Fruit fly (Drosophila melanogaster): ENCODE results near the gene CG16888.

CG16888 gene

DNA sequence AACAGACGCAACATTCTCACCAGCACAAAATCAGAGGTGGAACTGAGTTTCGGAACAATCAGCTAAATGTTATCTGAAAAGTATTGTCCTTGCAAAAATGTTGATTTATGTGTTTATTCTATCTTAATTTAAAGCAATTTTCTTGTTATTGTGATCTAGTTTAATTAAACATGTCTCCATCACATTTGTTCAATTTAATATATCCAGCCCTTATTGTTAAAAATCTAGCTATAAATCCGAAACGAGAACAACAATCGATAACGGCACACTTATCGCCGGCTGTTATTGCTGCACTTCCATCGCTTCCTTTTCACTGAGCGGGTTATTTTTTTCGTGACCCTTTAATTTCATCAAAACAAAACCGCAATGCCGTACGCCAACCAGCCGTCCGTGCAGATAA is 20.0 kb upstream of the CG16888 start, which contains the start of the genes GatC, PolG2 and Polr2C (continued):
- TF ChIP-seq run (tag; optimal IDR thresholded peaks at IDR 0.05), result no peak
- TF ChIP-seq CG14050 (GFP tag; IDR thresholded peaks at IDR 0.05), result no peak
- peak; percentile 79 for TF ChIP-seq ssp (GFP tag; IDR thresholded peaks at IDR 0.05)
- no peak for TF ChIP-seq CG13123 (GFP tag; optimal IDR thresholded peaks at IDR 0.05)
- TF ChIP-seq phol (tag; optimal IDR thresholded peaks at IDR 0.05), result peak; percentile 55
- TF ChIP-seq seq (GFP tag; IDR thresholded peaks at IDR 0.05), result peak; percentile 30; the same call in 1 of the 2 replicates
- TF ChIP-seq CG17802 (tag; optimal IDR thresholded peaks at IDR 0.05), result peak; percentile 37
- TF ChIP-seq mld (GFP tag; IDR thresholded peaks at IDR 0.05; ENCODE audit: partially characterized antibody), result peak; percentile 78; the same call in 2 of the 3 replicates
- TF ChIP-seq Atf3 (GFP tag; optimal IDR thresholded peaks at IDR 0.05), result peak; percentile 35
- TF ChIP-seq dmrt99B (tag; optimal IDR thresholded peaks at IDR 0.05), result no peak
- TF ChIP-seq MBD-R2 (GFP tag; IDR thresholded peaks at IDR 0.05), result peak; percentile 82
- TF ChIP-seq D19A (tag; optimal IDR thresholded peaks at IDR 0.05), result no peak
- TF ChIP-seq Xbp1 (GFP tag; optimal IDR thresholded peaks at IDR 0.05), result peak; percentile 31
- TF ChIP-seq disco-r (GFP tag; optimal IDR thresholded peaks at IDR 0.05), result no peak
- TF ChIP-seq CG3995 (GFP tag; optimal IDR thresholded peaks at IDR 0.05), result peak; percentile 42
- no peak for TF ChIP-seq Aef1 (GFP tag; IDR thresholded peaks at IDR 0.05)
- TF ChIP-seq CG4617 (GFP tag; optimal IDR thresholded peaks at IDR 0.05; ENCODE audit: borderline replicate concordance), result peak; percentile 94
- no peak for TF ChIP-seq ftz-f1 (GFP tag; optimal IDR thresholded peaks at IDR 0.05)
- no peak for TF ChIP-seq CG13296 (GFP tag; optimal IDR thresholded peaks at IDR 0.05)
- TF ChIP-seq dysf (GFP tag; IDR thresholded peaks at IDR 0.05), result no peak; the same call in 2 of the 3 replicates
- no peak for TF ChIP-seq sens-2 (GFP tag; IDR thresholded peaks at IDR 0.05)
- peak; percentile 93 for TF ChIP-seq HLH4C (GFP tag; IDR thresholded peaks at IDR 0.05; ENCODE audit: partially characterized antibody)
- TF ChIP-seq E2f2 (GFP tag; IDR thresholded peaks at IDR 0.05), result peak; percentile 74
- no peak for TF ChIP-seq CG10209 (GFP tag; optimal IDR thresholded peaks at IDR 0.05)
- TF ChIP-seq CG9609 (GFP tag; optimal IDR thresholded peaks at IDR 0.05), result peak; percentile 51
- no peak for TF ChIP-seq prd (optimal IDR thresholded peaks at IDR 0.05)
- peak; percentile 47; the same call in 2 of the 3 replicates for TF ChIP-seq prd (GFP tag; IDR thresholded peaks at IDR 0.05)
- TF ChIP-seq CG17612 (GFP tag; IDR thresholded peaks at IDR 0.05), result no peak
- peak; percentile 45 for TF ChIP-seq CG8924 (tag; optimal IDR thresholded peaks at IDR 0.05)
- no peak for TF ChIP-seq Blimp-1 (GFP tag; optimal IDR thresholded peaks at IDR 0.05)
- no peak for TF ChIP-seq CG8478 (optimal IDR thresholded peaks at IDR 0.05)
- no peak for TF ChIP-seq NFAT (GFP tag; IDR thresholded peaks at IDR 0.05)
- TF ChIP-seq CG33557 (GFP tag; optimal IDR thresholded peaks at IDR 0.05), result no peak
- TF ChIP-seq Neu2 (GFP tag; optimal IDR thresholded peaks at IDR 0.05; ENCODE audit: borderline replicate concordance), result no peak
- TF ChIP-seq lmd (GFP tag; IDR thresholded peaks at IDR 0.05), result peak; percentile 41; the same call in 1 of the 2 replicates
- TF ChIP-seq ranshi (GFP tag; IDR thresholded peaks at IDR 0.05), result no peak
- peak; percentile 2 for TF ChIP-seq Max (GFP tag; optimal IDR thresholded peaks at IDR 0.05)
- peak; percentile 82 for TF ChIP-seq vnd (GFP tag; IDR thresholded peaks at IDR 0.05; ENCODE audit: partially characterized antibody)
- no peak for TF ChIP-seq lbe (GFP tag; optimal IDR thresholded peaks at IDR 0.05)
- TF ChIP-seq sna (GFP tag; IDR thresholded peaks at IDR 0.05; ENCODE audit: partially characterized antibody), result peak; percentile 81
- no peak for TF ChIP-seq Mrtf (GFP tag; IDR thresholded peaks at IDR 0.05)
- TF ChIP-seq Antp (GFP tag; optimal IDR thresholded peaks at IDR 0.05), result no peak
- peak; percentile 82 for TF ChIP-seq CG15514 (GFP tag; optimal IDR thresholded peaks at IDR 0.05)
- TF ChIP-seq CG8765 (GFP tag; IDR thresholded peaks at IDR 0.05), result no peak
- no peak for TF ChIP-seq nerfin-1 (tag; optimal IDR thresholded peaks at IDR 0.05)
- TF ChIP-seq CG7556 (GFP tag; optimal IDR thresholded peaks at IDR 0.05), result no peak
- TF ChIP-seq CG34422 (GFP tag; IDR thresholded peaks at IDR 0.05), result peak; percentile 62; the same call in 1 of the 3 replicates
- TF ChIP-seq CG17568 (GFP tag; optimal IDR thresholded peaks at IDR 0.05), result no peak
- TF ChIP-seq CG14860 (GFP tag; IDR thresholded peaks at IDR 0.05; ENCODE audit: partially characterized antibody), result peak; percentile 76
- TF ChIP-seq aop (GFP tag; IDR thresholded peaks at IDR 0.05), result no peak
- no peak for TF ChIP-seq MTF-1 (GFP tag; optimal IDR thresholded peaks at IDR 0.05; ENCODE audit: borderline replicate concordance)

All from whole organism, embryonic.